Fruit fly (Drosophila melanogaster) whole organism, embryonic: Measurements from ENCODE around the gene Karybeta3.
A peak's percentile ranks its signal among the peaks of the same experiment; 100 is the strongest.

Experiments
- B-H1 ChIP-seq: fragments of 200-800 bp; sonication (Bioruptor generic); IDR thresholded peaks from 3 replicates; pipeline ENCODE4 v1.3.6; 2022; ENCODE audit warnings: missing biosample characterization, missing genetic modification characterization
- B-H2 ChIP-seq: fragments of 200-800 bp; sonication (Bioruptor generic); optimal IDR thresholded peaks from 2 replicates; lab custom pipeline; 2018; ENCODE audit warnings: missing biosample characterization, mild to moderate bottlenecking, missing genetic modification characterization
- CG10147 ChIP-seq: fragments of 200-800 bp; sonication (Bioruptor generic); optimal IDR thresholded peaks from 2 replicates; lab custom pipeline; 2019; ENCODE audit warnings: missing biosample characterization, mild to moderate bottlenecking, missing genetic modification characterization, moderate library complexity
- CG10959 ChIP-seq: fragments of 200-800 bp; sonication (Bioruptor generic); IDR thresholded peaks from 2 replicates; pipeline ENCODE4 v1.3.6; 2022; ENCODE audit warnings: missing biosample characterization, missing genetic modification characterization
- CG14667 ChIP-seq: fragments of 200-800 bp; sonication (Bioruptor generic); IDR thresholded peaks from 2 replicates; pipeline ENCODE4 v1.3.6; 2022; ENCODE audit warnings: missing biosample characterization, missing genetic modification characterization
- CG16815 ChIP-seq: fragments of 200-800 bp; sonication (Bioruptor generic); optimal IDR thresholded peaks from 3 replicates; lab custom pipeline; 2017; ENCODE audit warnings: missing biosample characterization, mild to moderate bottlenecking, missing genetic modification characterization
- CG18599 ChIP-seq: fragments of 200-800 bp; sonication (Bioruptor generic); optimal IDR thresholded peaks from 3 replicates; lab custom pipeline; 2017; ENCODE audit warnings: missing biosample characterization, missing genetic modification characterization, mild to moderate bottlenecking, moderate library complexity, missing genetic modification reagents
- CG2199 ChIP-seq: fragments of 200-800 bp; sonication (Bioruptor generic); IDR thresholded peaks from 3 replicates; pipeline ENCODE4 v1.3.6; 2022; ENCODE audit warnings: missing biosample characterization, missing genetic modification characterization
- CG2202 ChIP-seq: fragments of 200-800 bp; sonication (Bioruptor generic); optimal IDR thresholded peaks from 2 replicates; lab custom pipeline; 2018; ENCODE audit warnings: missing biosample characterization, mild to moderate bottlenecking, missing genetic modification characterization
- CG3726 ChIP-seq: fragments of 200-800 bp; sonication (Bioruptor generic); IDR thresholded peaks from 3 replicates; pipeline ENCODE4, ENCODE4 v1.3.6; 2022; ENCODE audit warnings: missing biosample characterization, missing genetic modification characterization
- CG4282 ChIP-seq: fragments of 200-800 bp; sonication (Bioruptor generic); optimal IDR thresholded peaks from 2 replicates; lab custom pipeline; 2016; ENCODE audit warnings: missing biosample characterization, missing genetic modification characterization
- CG4424 ChIP-seq: fragments of 200-800 bp; sonication (Bioruptor generic); optimal IDR thresholded peaks from 3 replicates; lab custom pipeline; 2016; ENCODE audit warnings: missing biosample characterization, missing genetic modification characterization
- CG4730 ChIP-seq: fragments of 200-800 bp; sonication (Bioruptor generic); IDR thresholded peaks from 2 replicates; pipeline ENCODE4 v1.3.6; 2022; ENCODE audit warnings: missing biosample characterization, missing genetic modification characterization
- CG4820 ChIP-seq: fragments of 200-800 bp; sonication (Bioruptor generic); optimal IDR thresholded peaks from 3 replicates; lab custom pipeline; 2016; ENCODE audit warnings: missing biosample characterization, missing genetic modification characterization
- CG8290 ChIP-seq, 3 experiments: fragments of 200-800 bp; sonication (Bioruptor generic); optimal IDR thresholded peaks; 2 replicates each; lab custom pipeline; 2016 to 2019; ENCODE audit warnings: missing biosample characterization in 3 of 3, missing genetic modification characterization in 3 of 3, mild to moderate bottlenecking in 2 of 3, moderate library complexity in 1 of 3
- CG9797 ChIP-seq: fragments of 200-800 bp; sonication (Bioruptor generic); optimal IDR thresholded peaks from 3 replicates; lab custom pipeline; 2018; ENCODE audit warnings: missing biosample characterization, mild to moderate bottlenecking, missing genetic modification characterization
- Camta ChIP-seq: fragments of 200-800 bp; sonication (Bioruptor generic); optimal IDR thresholded peaks from 2 replicates; lab custom pipeline; 2016; ENCODE audit warnings: missing biosample characterization, missing genetic modification characterization
- Chrac-16 ChIP-seq: fragments of 200-800 bp; sonication (Bioruptor generic); optimal IDR thresholded peaks from 3 replicates; lab custom pipeline; 2016; ENCODE audit warnings: missing biosample characterization, missing genetic modification characterization
- D19A ChIP-seq: fragments of 200-800 bp; optimal IDR thresholded peaks from 3 replicates; lab custom pipeline; 2019; ENCODE audit warnings: missing biosample characterization, mild to moderate bottlenecking, missing genetic modification characterization, moderate library complexity
- D19B ChIP-seq: fragments of 200-800 bp; sonication (Bioruptor generic); optimal IDR thresholded peaks from 2 replicates; lab custom pipeline; 2017; ENCODE audit warnings: missing biosample characterization, mild to moderate bottlenecking, missing genetic modification characterization
- Elba2 ChIP-seq: fragments of 200-800 bp; sonication (Bioruptor generic); optimal IDR thresholded peaks from 3 replicates; lab custom pipeline; 2016; ENCODE audit warnings: missing biosample characterization, missing genetic modification characterization
- HmgZ ChIP-seq: fragments of 200-800 bp; sonication (Bioruptor generic); optimal IDR thresholded peaks from 2 replicates; lab custom pipeline; 2018; ENCODE audit warnings: missing biosample characterization, mild to moderate bottlenecking, missing genetic modification characterization
- Jarid2 ChIP-seq: fragments of 200-800 bp; sonication (Bioruptor generic); optimal IDR thresholded peaks from 3 replicates; lab custom pipeline; 2017; ENCODE audit warnings: mild to moderate bottlenecking, missing biosample characterization, missing genetic modification reagents, missing genetic modification characterization
- Meics ChIP-seq: fragments of 200-800 bp; sonication (Bioruptor generic); optimal IDR thresholded peaks from 2 replicates; lab custom pipeline; 2017; ENCODE audit warnings: missing biosample characterization, mild to moderate bottlenecking, missing genetic modification characterization
- Pdp1 ChIP-seq, 2 experiments: fragments of 200-800 bp; sonication (Bioruptor generic); optimal IDR thresholded peaks; 3 replicates each; lab custom pipeline; 2016; ENCODE audit warnings: missing biosample characterization in 2 of 2, missing genetic modification characterization in 2 of 2, mild to moderate bottlenecking in 1 of 2, moderate library complexity in 1 of 2
- Side ChIP-seq: fragments of 200-800 bp; sonication (Bioruptor generic); optimal IDR thresholded peaks from 2 replicates; lab custom pipeline; 2016; ENCODE audit warnings: missing biosample characterization, missing genetic modification characterization
- Trl ChIP-seq, 3 experiments: fragments of >200 bp in 2 of 3; fragments of 200-800 bp in 1 of 3; sonication (Bioruptor generic) in 1 of 3; optimal IDR thresholded peaks; 2 replicates in 1 of 3; 3 replicates in 2 of 3; lab custom pipeline; 2016 to 2017; ENCODE audit warnings: missing biosample characterization in 1 of 3, missing genetic modification characterization in 1 of 3
- Xrp1 ChIP-seq: fragments of 200-800 bp; sonication (Bioruptor generic); IDR thresholded peaks from 2 replicates; pipeline ENCODE4 v1.3.6; 2022; ENCODE audit warnings: missing biosample characterization, missing genetic modification characterization
- ac ChIP-seq: fragments of 200-800 bp; sonication (Bioruptor generic); optimal IDR thresholded peaks from 3 replicates; lab custom pipeline; 2017; ENCODE audit warnings: missing biosample characterization, mild to moderate bottlenecking, missing genetic modification characterization
- cas ChIP-seq: fragments of 200-800 bp; sonication (Bioruptor generic); IDR thresholded peaks from 2 replicates; pipeline ENCODE4 v1.3.6; 2022; ENCODE audit warnings: missing biosample characterization, missing genetic modification characterization
- corto ChIP-seq: fragments of 200-800 bp; sonication (Bioruptor generic); optimal IDR thresholded peaks from 2 replicates; lab custom pipeline; 2016; ENCODE audit warnings: missing biosample characterization, mild to moderate bottlenecking, missing genetic modification characterization, moderate library complexity
- dmrt11E ChIP-seq: fragments of 200-800 bp; sonication (Bioruptor generic); optimal IDR thresholded peaks from 3 replicates; lab custom pipeline; 2018; ENCODE audit warnings: missing biosample characterization, mild to moderate bottlenecking, missing genetic modification characterization, moderate library complexity
- gcm2 ChIP-seq: fragments of 200-800 bp; sonication (Bioruptor generic); optimal IDR thresholded peaks from 2 replicates; lab custom pipeline; 2016; ENCODE audit warnings: missing biosample characterization, missing genetic modification characterization
- gem ChIP-seq: fragments of 200-800 bp; sonication (Bioruptor generic); optimal IDR thresholded peaks from 2 replicates; lab custom pipeline; 2019; ENCODE audit warnings: missing biosample characterization, mild to moderate bottlenecking, missing genetic modification characterization, moderate library complexity
- hkb ChIP-seq, 2 experiments: fragments of 200-800 bp in 1 of 2; fragments of >200 bp in 1 of 2; sonication (Bioruptor generic) in 1 of 2; IDR thresholded peaks in 1 of 2; optimal IDR thresholded peaks in 1 of 2; 2 replicates each; pipeline versions ENCODE4 v1.3.6 to Lab custom; 2017 to 2022; ENCODE audit warnings: missing biosample characterization in 1 of 2, missing genetic modification characterization in 1 of 2
- lab ChIP-seq: fragments of 200-800 bp; sonication (Bioruptor generic); optimal IDR thresholded peaks from 3 replicates; lab custom pipeline; 2017; ENCODE audit warnings: missing biosample characterization, missing genetic modification characterization, mild to moderate bottlenecking, moderate library complexity, missing genetic modification reagents
- lilli ChIP-seq: fragments of 200-800 bp; sonication (Bioruptor generic); optimal IDR thresholded peaks from 3 replicates; lab custom pipeline; 2016; ENCODE audit warnings: missing biosample characterization, missing genetic modification characterization
- org-1 ChIP-seq: fragments of 200-800 bp; sonication (Bioruptor generic); optimal IDR thresholded peaks from 2 replicates; lab custom pipeline; 2017; ENCODE audit warnings: missing biosample characterization, missing genetic modification characterization
- phol ChIP-seq: fragments of 200-800 bp; sonication (Bioruptor generic); optimal IDR thresholded peaks from 3 replicates; lab custom pipeline; 2018; ENCODE audit warnings: missing biosample characterization, mild to moderate bottlenecking, missing genetic modification characterization, moderate library complexity
- sens ChIP-seq: fragments of 200-800 bp; sonication (Bioruptor generic); peaks from one replicate; lab custom pipeline; 2016; ENCODE audit warnings: missing biosample characterization, missing genetic modification characterization
- sisA ChIP-seq: fragments of 200-800 bp; sonication (Bioruptor generic); IDR thresholded peaks from 2 replicates; pipeline ENCODE4 v1.3.6; 2022; ENCODE audit warnings: missing biosample characterization, missing genetic modification characterization
- so ChIP-seq: fragments of 200-800 bp; sonication (Bioruptor generic); IDR thresholded peaks from 3 replicates; pipeline ENCODE4 v1.3.6; 2022; ENCODE audit warnings: missing biosample characterization, missing genetic modification characterization
- stwl ChIP-seq: fragments of 200-800 bp; sonication (Bioruptor generic); optimal IDR thresholded peaks from 3 replicates; lab custom pipeline; 2018; ENCODE audit warnings: missing biosample characterization, mild to moderate bottlenecking, missing genetic modification characterization, moderate library complexity
- tna ChIP-seq: fragments of 200-800 bp; sonication (Bioruptor generic); IDR thresholded peaks from 2 replicates; pipeline ENCODE4 v1.3.6; 2022; ENCODE audit warnings: missing biosample characterization, missing genetic modification characterization; ENCODE audit not compliant: partially characterized antibody
- trh ChIP-seq: fragments of 200-800 bp; sonication (Bioruptor generic); optimal IDR thresholded peaks from 2 replicates; lab custom pipeline; 2016; ENCODE audit warnings: missing biosample characterization, missing genetic modification characterization
- unc-4 ChIP-seq: fragments of 200-800 bp; sonication (Bioruptor generic); IDR thresholded peaks from 2 replicates; pipeline ENCODE4 v1.3.6; 2022; ENCODE audit warnings: missing biosample characterization, missing genetic modification characterization; ENCODE audit not compliant: partially characterized antibody
- zen ChIP-seq: fragments of 200-800 bp; sonication (Bioruptor generic); optimal IDR thresholded peaks from 3 replicates; lab custom pipeline; 2018; ENCODE audit warnings: missing biosample characterization, mild to moderate bottlenecking, missing genetic modification characterization, moderate library complexity

The Karybeta3 gene

DNA sequence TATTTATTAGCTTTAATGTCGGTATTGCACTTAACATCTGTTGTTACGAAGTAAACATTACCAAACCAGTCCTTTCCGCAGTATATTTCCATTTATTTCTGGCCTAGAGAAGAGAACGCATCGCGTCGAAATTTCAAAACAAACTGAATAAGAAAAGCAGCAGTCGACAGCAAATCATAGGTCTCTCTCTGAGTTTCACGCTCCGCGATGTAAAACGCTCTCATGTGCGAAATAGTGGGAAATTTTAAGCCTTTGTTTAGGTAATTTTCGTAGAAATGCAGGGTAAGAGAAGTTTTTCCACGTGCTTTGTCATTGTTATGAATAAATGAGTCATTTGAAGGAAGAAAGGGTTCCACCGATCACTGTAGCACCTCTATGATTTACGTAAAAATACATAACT is 49.4 kb upstream of the Karybeta3 start:
- TF ChIP-seq stwl (peak; percentile 51), Side (GFP tag; lab: Kevin White, UChicago) (no peak), Trl (optimal IDR thresholded peaks at IDR 0.05; lab: Kevin White, UChicago) (peak; percentile 30 to 56), Trl (GFP tag; optimal IDR thresholded peaks at IDR 0.05; lab: Kevin White, UChicago) (no peak), CG2199 (GFP tag; lab: Robert Waterston, UW) (peak; percentile 99), Jarid2 (GFP tag; lab: Kevin White, UChicago) (peak; percentile 27), cas (GFP tag; lab: Robert Waterston, UW) (no peak), sens (peak; percentile 66)

DNA sequence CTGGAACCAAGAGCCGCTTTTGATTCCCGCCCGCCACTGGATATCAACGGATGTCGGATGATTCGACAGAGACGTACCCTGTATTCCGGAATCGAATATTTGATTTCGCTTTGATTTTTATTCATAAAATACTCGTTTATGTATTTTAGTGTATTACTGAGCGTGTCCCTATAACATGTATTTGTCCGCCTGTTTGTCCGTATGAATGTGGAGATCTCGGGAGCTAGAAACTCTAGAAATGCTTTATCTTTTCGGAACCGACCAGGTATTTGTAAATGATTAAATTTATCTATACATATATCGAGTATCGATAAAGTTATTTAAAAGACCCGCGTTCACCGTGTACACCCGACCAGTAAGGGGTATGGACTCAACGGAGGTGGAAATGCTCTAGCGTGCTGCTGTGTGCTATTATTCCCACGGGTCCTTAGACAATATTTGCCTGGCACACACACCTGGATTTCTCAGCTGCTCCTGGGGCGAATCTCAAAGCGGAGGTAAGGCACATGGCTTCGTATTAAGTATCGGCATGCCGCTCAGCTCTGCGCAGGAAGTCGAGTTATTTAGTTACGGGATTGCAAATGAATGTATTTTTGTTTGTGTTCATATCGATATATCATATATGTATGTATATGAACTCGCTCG is 47.0 kb upstream of the Karybeta3 start:
- peak; percentile 29 for TF ChIP-seq gem
- TF ChIP-seq CG16815 (GFP tag; lab: Kevin White, UChicago), result peak; percentile 6
- TF ChIP-seq HmgZ (tag; lab: Kevin White, UChicago), result no peak
- TF ChIP-seq Xrp1 (GFP tag; lab: Robert Waterston, UW), result peak; percentile 24; the same call in 1 of the 2 replicates
- peak; percentile 22 for TF ChIP-seq lab
- no peak for TF ChIP-seq CG4282
- no peak for TF ChIP-seq CG2202 (tag; lab: Kevin White, UChicago)
- no peak for TF ChIP-seq CG10147 (GFP tag; lab: Kevin White, UChicago)
- TF ChIP-seq ac (GFP tag; lab: Kevin White, UChicago), result peak; percentile 82
- no peak for TF ChIP-seq unc-4 (GFP tag; lab: Robert Waterston, UW)
- TF ChIP-seq zen (tag; lab: Kevin White, UChicago), result peak; percentile 43
- peak; percentile 38 for TF ChIP-seq CG18599 (GFP tag; lab: Kevin White, UChicago)
- no peak for TF ChIP-seq CG4820
- TF ChIP-seq CG3726 (GFP tag; lab: Robert Waterston, UW), result no peak
- TF ChIP-seq hkb (optimal IDR thresholded peaks at IDR 0.05; lab: Kevin White, UChicago), result no peak
- TF ChIP-seq hkb (GFP tag; IDR thresholded peaks at IDR 0.05; lab: Robert Waterston, UW), result no peak
- TF ChIP-seq Chrac-16 (GFP tag; lab: Kevin White, UChicago), result peak; percentile 3
- no peak for TF ChIP-seq so (GFP tag; lab: Robert Waterston, UW)
- TF ChIP-seq CG4730, result no peak
- TF ChIP-seq dmrt11E (tag; lab: Kevin White, UChicago), result peak; percentile 41
- TF ChIP-seq Pdp1 (GFP tag; optimal IDR thresholded peaks at IDR 0.05; lab: Kevin White, UChicago), result peak in 1 of 2 experiments; percentile 16
- no peak for TF ChIP-seq Elba2
- TF ChIP-seq corto (GFP tag; lab: Kevin White, UChicago), result no peak
- TF ChIP-seq D19B (GFP tag; lab: Kevin White, UChicago), result peak; percentile 71
- no peak for TF ChIP-seq trh
- TF ChIP-seq sisA (GFP tag; lab: Robert Waterston, UW), result no peak
- TF ChIP-seq gcm2, result no peak
- TF ChIP-seq CG4424 (GFP tag; lab: Kevin White, UChicago), result peak; percentile 3
- no peak for TF ChIP-seq tna (GFP tag; lab: Robert Waterston, UW)
- TF ChIP-seq Camta (GFP tag; lab: Kevin White, UChicago), result no peak
- TF ChIP-seq CG10959 (GFP tag; lab: Robert Waterston, UW), result no peak
- TF ChIP-seq B-H1, result no peak
- no peak for TF ChIP-seq lilli (GFP tag; lab: Kevin White, UChicago)
- TF ChIP-seq CG8290 (GFP tag; optimal IDR thresholded peaks at IDR 0.05; lab: Kevin White, UChicago), result no peak
- no peak for TF ChIP-seq CG8290 (tag; optimal IDR thresholded peaks at IDR 0.05; lab: Kevin White, UChicago)
- TF ChIP-seq D19A (tag; lab: Kevin White, UChicago), result peak; percentile 18
- peak; percentile 16 for TF ChIP-seq Meics
- TF ChIP-seq CG14667 (GFP tag; lab: Robert Waterston, UW), result no peak
- peak; percentile 9 for TF ChIP-seq org-1 (GFP tag; lab: Kevin White, UChicago)
- TF ChIP-seq phol (tag; lab: Kevin White, UChicago), result no peak
- no peak for TF ChIP-seq B-H2 (GFP tag; lab: Kevin White, UChicago)
- no peak for TF ChIP-seq CG9797 (GFP tag; lab: Kevin White, UChicago)
